Fruit fly (Drosophila melanogaster) whole organism, adult: ENCODE data around the gene CG5180.

Experiments used
- CG11617 ChIP-seq: fragments of 200-800 bp; sonication (Bioruptor generic); optimal IDR thresholded peaks from 2 replicates; lab custom pipeline; 2017; ENCODE audit warnings: mild to moderate bottlenecking, missing biosample characterization, missing genetic modification reagents, missing genetic modification characterization
- CG12768 ChIP-seq: fragments of 200-800 bp; sonication (Bioruptor generic); optimal IDR thresholded peaks from 2 replicates; lab custom pipeline; 2017; ENCODE audit warnings: missing biosample characterization, missing genetic modification characterization, mild to moderate bottlenecking, moderate library complexity, missing genetic modification reagents
- CG14711 ChIP-seq: fragments of 200-800 bp; sonication (Bioruptor generic); optimal IDR thresholded peaks from 2 replicates; lab custom pipeline; 2018; ENCODE audit warnings: missing biosample characterization, mild to moderate bottlenecking, missing genetic modification characterization, moderate library complexity
- CG1620 ChIP-seq: fragments of 200-800 bp; sonication (Bioruptor generic); optimal IDR thresholded peaks from 2 replicates; lab custom pipeline; 2016; ENCODE audit warnings: missing biosample characterization, missing genetic modification characterization
- CG33017 ChIP-seq: fragments of 200-800 bp; sonication (Bioruptor generic); optimal IDR thresholded peaks from 2 replicates; lab custom pipeline; 2018; ENCODE audit warnings: missing biosample characterization, mild to moderate bottlenecking, missing genetic modification characterization, moderate library complexity
- CG5204 ChIP-seq: fragments of 200-800 bp; sonication (Bioruptor generic); optimal IDR thresholded peaks from 2 replicates; lab custom pipeline; 2016; ENCODE audit warnings: missing biosample characterization, missing genetic modification characterization
- CG7045 ChIP-seq: fragments of 200-800 bp; sonication (Bioruptor generic); optimal IDR thresholded peaks from 2 replicates; lab custom pipeline; 2017; ENCODE audit warnings: missing biosample characterization, mild to moderate bottlenecking, missing genetic modification characterization
- CG7101 ChIP-seq: fragments of 200-800 bp; sonication (Bioruptor generic); optimal IDR thresholded peaks from 2 replicates; lab custom pipeline; 2018; ENCODE audit warnings: missing biosample characterization, mild to moderate bottlenecking, missing genetic modification characterization, moderate library complexity
- Clk ChIP-seq: fragments of 200-800 bp; sonication (Bioruptor generic); optimal IDR thresholded peaks from 2 replicates; lab custom pipeline; 2017; ENCODE audit warnings: missing biosample characterization, missing genetic modification characterization
- Crg-1 ChIP-seq: fragments of 200-800 bp; sonication (Bioruptor generic); optimal IDR thresholded peaks from 2 replicates; lab custom pipeline; 2016; ENCODE audit warnings: missing biosample characterization, missing genetic modification characterization
- Hr96 ChIP-seq: fragments of 200-800 bp; sonication (Bioruptor generic); optimal IDR thresholded peaks from 2 replicates; lab custom pipeline; 2016; ENCODE audit warnings: missing biosample characterization, missing genetic modification characterization
- Mnt ChIP-seq: fragments of 200-800 bp; sonication (Bioruptor generic); optimal IDR thresholded peaks from 2 replicates; lab custom pipeline; 2016; ENCODE audit warnings: missing biosample characterization, mild to moderate bottlenecking, missing genetic modification characterization
- bab1 ChIP-seq: fragments of 200-800 bp; sonication (Bioruptor generic); optimal IDR thresholded peaks from 3 replicates; lab custom pipeline; 2019; ENCODE audit warnings: missing biosample characterization, mild to moderate bottlenecking, missing genetic modification characterization, moderate library complexity
- cic ChIP-seq: fragments of 200-800 bp; sonication (Bioruptor generic); optimal IDR thresholded peaks from 2 replicates; lab custom pipeline; 2017; ENCODE audit warnings: missing biosample characterization, mild to moderate bottlenecking, missing genetic modification characterization, moderate library complexity
- cnc ChIP-seq, 2 experiments: fragments of >200 bp; optimal IDR thresholded peaks; 2 replicates each; lab custom pipeline; 2017
- kay ChIP-seq: fragments of 200-800 bp; sonication (Bioruptor generic); peaks from one replicate; lab custom pipeline; 2016; ENCODE audit warnings: missing biosample characterization, missing genetic modification characterization, borderline replicate concordance
- ovo ChIP-seq: fragments of 200-800 bp; sonication (Bioruptor generic); optimal IDR thresholded peaks from 2 replicates; lab custom pipeline; 2016; ENCODE audit warnings: missing biosample characterization, missing genetic modification characterization
- pad ChIP-seq: fragments of 200-800 bp; sonication (Bioruptor generic); optimal IDR thresholded peaks from 3 replicates; lab custom pipeline; 2017; ENCODE audit warnings: missing biosample characterization, missing genetic modification characterization, mild to moderate bottlenecking, moderate library complexity, missing genetic modification reagents
- tj ChIP-seq: fragments of 200-800 bp; sonication (Bioruptor generic); optimal IDR thresholded peaks from 3 replicates; lab custom pipeline; 2017; ENCODE audit warnings: missing biosample characterization, mild to moderate bottlenecking, missing genetic modification characterization, moderate library complexity
- toe ChIP-seq: fragments of 200-800 bp; sonication (Bioruptor generic); optimal IDR thresholded peaks from 2 replicates; lab custom pipeline; 2016; ENCODE audit warnings: missing biosample characterization, missing genetic modification characterization

The CG5180 gene

dm6 chr3R:20600109-20600508 lies 42.4 kb downstream of the CG5180 start:
- TF ChIP-seq pad (GFP tag; lab: Kevin White, UChicago) (no peak), CG7101 (tag; lab: Kevin White, UChicago) (no peak), kay (no peak), CG11617 (no peak), toe (no peak), ovo (GFP tag; lab: Kevin White, UChicago) (no peak), Hr96 (no peak), Mnt (no peak), cnc (optimal IDR thresholded peaks at IDR 0.05; lab: Kevin White, UChicago) (no peak), tj (GFP tag; lab: Kevin White, UChicago) (no peak)

- TF ChIP-seq kay (peak; percentile 32), Clk (GFP tag; lab: Kevin White, UChicago) (no peak)
Observed at dm6 chr3R:20602599-20602998, 44.9 kb downstream of the CG5180 start.

- TF ChIP-seq Clk (GFP tag; lab: Kevin White, UChicago) (no peak), CG5204 (no peak), ovo (GFP tag; lab: Kevin White, UChicago) (no peak), CG11617 (no peak), CG33017 (tag; lab: Kevin White, UChicago) (no peak), tj (GFP tag; lab: Kevin White, UChicago) (no peak), cic (GFP tag; lab: Kevin White, UChicago) (no peak), CG1620 (no peak), Crg-1 (no peak), bab1 (no peak), Hr96 (no peak), CG7045 (GFP tag; lab: Kevin White, UChicago) (no peak), toe (no peak), cnc (optimal IDR thresholded peaks at IDR 0.05; lab: Kevin White, UChicago) (no peak), CG7101 (tag; lab: Kevin White, UChicago) (no peak), Mnt (no peak), pad (GFP tag; lab: Kevin White, UChicago) (no peak)
Observed at dm6 chr3R:20604078-20604477, 46.3 kb downstream of the CG5180 start.

dm6 chr3R:20605078-20605477 lies 47.3 kb downstream of the CG5180 start:
- no peak for TF ChIP-seq kay
- no peak for TF ChIP-seq CG7045 (GFP tag; lab: Kevin White, UChicago)
- TF ChIP-seq Clk (GFP tag; lab: Kevin White, UChicago), result no peak
- no peak for TF ChIP-seq CG7101 (tag; lab: Kevin White, UChicago)
- no peak for TF ChIP-seq cic (GFP tag; lab: Kevin White, UChicago)
- TF ChIP-seq CG1620, result no peak
- TF ChIP-seq Hr96, result no peak
- no peak for TF ChIP-seq tj (GFP tag; lab: Kevin White, UChicago)
- no peak for TF ChIP-seq pad (GFP tag; lab: Kevin White, UChicago)
- no peak for TF ChIP-seq Mnt
- no peak for TF ChIP-seq ovo (GFP tag; lab: Kevin White, UChicago)
- no peak for TF ChIP-seq CG14711 (tag; lab: Kevin White, UChicago)

dm6 chr3R:20605562-20606155 lies 47.9 kb downstream of the CG5180 start:
- TF ChIP-seq kay, result peak; percentile 78
- no peak for TF ChIP-seq ovo (GFP tag; lab: Kevin White, UChicago)
- TF ChIP-seq toe, result no peak
- TF ChIP-seq CG5204, result peak; percentile 32
- no peak for TF ChIP-seq CG7045 (GFP tag; lab: Kevin White, UChicago)
- TF ChIP-seq CG33017 (tag; lab: Kevin White, UChicago), result peak; percentile 25
- TF ChIP-seq Crg-1, result no peak
- TF ChIP-seq CG7101 (tag; lab: Kevin White, UChicago), result no peak
- TF ChIP-seq Mnt, result no peak
- TF ChIP-seq pad (GFP tag; lab: Kevin White, UChicago), result no peak
- no peak for TF ChIP-seq bab1
- TF ChIP-seq Hr96, result no peak

- TF ChIP-seq tj (GFP tag; lab: Kevin White, UChicago), result no peak
- no peak for TF ChIP-seq cnc (optimal IDR thresholded peaks at IDR 0.05; lab: Kevin White, UChicago)
- no peak for TF ChIP-seq toe
- TF ChIP-seq CG11617, result no peak
- TF ChIP-seq Clk (GFP tag; lab: Kevin White, UChicago), result no peak
- no peak for TF ChIP-seq Mnt
- TF ChIP-seq CG7045 (GFP tag; lab: Kevin White, UChicago), result no peak
- TF ChIP-seq CG12768 (GFP tag; lab: Kevin White, UChicago), result no peak
- TF ChIP-seq pad (GFP tag; lab: Kevin White, UChicago), result no peak
- no peak for TF ChIP-seq CG14711 (tag; lab: Kevin White, UChicago)
- TF ChIP-seq kay, result no peak
Observed at dm6 chr3R:20608199-20608598, 50.5 kb downstream of the CG5180 start.
